Worm (Caenorhabditis elegans): ENCODE data around the gene str-204.

Gene str-204

DNA sequence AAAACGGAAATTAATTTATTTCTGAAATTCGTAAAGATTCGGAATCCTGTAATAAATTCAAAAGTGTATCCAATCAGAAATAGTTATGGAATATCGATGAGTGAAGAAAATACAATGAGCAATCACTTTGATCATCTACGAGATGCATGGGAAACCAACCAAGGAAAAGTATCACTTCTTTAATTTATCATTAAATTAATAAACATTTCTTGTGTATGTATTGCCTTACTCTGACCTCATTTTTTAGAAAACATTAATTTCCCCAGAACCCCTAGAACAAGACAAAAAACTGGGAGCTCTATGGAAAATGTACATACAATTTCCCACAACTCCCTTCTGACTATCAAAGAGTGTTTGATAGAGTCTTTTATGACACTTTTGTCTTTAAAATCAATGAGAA, 25.5 kb upstream of the str-204 start, which contains the start of gene F10D2.16:
Gene F10D2.16 (plus strand): TSS at position 301 of the 400 bp plus-strand sequence.
- TF ChIP-seq ztf-29 (GFP tag; IDR thresholded peaks at IDR 0.05) (no peak), klf-2 (GFP tag; conservative IDR thresholded peaks at IDR 0.05) (no peak), ztf-23 (GFP tag; IDR thresholded peaks at IDR 0.05) (no peak), flt-1 (GFP tag; IDR thresholded peaks at IDR 0.05) (no peak), tab-1 (GFP tag; IDR thresholded peaks at IDR 0.05) (no peak), ref-1 (GFP tag; conservative IDR thresholded peaks at IDR 0.05) (no peak), med-1 (GFP tag; optimal IDR thresholded peaks at IDR 0.05; ENCODE audit: insufficient read depth) (no peak), T22C8.4 (GFP tag; IDR thresholded peaks at IDR 0.05) (no peak), cog-1 (tag; optimal IDR thresholded peaks at IDR 0.05) (no peak)

DNA sequence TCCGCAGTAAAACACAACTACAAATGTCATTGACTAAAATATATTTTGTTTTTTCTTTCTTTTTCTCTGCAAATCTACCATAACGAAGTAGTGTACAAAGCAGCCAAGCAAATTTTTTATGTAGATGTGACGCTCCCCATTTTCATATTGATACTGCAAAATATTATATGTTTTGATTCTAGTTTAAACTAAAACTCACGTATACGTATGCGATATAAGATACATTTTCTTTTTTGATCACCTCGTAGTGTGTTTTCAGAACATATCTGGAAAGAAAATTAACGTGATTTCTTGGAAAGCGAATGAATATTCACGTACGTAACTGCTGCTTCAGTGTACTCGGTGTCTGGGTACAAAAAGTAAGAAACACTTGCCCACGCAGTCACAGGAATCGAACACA, 22.6 kb upstream of the str-204 start:
- no peak for TF ChIP-seq tab-1 (GFP tag; IDR thresholded peaks at IDR 0.05)
- no peak for TF ChIP-seq cog-1 (tag; optimal IDR thresholded peaks at IDR 0.05)
- no peak for TF ChIP-seq T22C8.4 (GFP tag; IDR thresholded peaks at IDR 0.05)
- no peak for TF ChIP-seq klf-2 (GFP tag; conservative IDR thresholded peaks at IDR 0.05)
- TF ChIP-seq ref-1 (GFP tag; conservative IDR thresholded peaks at IDR 0.05): no peak
- TF ChIP-seq ztf-29 (GFP tag; IDR thresholded peaks at IDR 0.05): no peak
- no peak for TF ChIP-seq ztf-23 (GFP tag; IDR thresholded peaks at IDR 0.05)
- no peak for TF ChIP-seq flt-1 (GFP tag; IDR thresholded peaks at IDR 0.05)
- no peak for TF ChIP-seq med-1 (GFP tag; optimal IDR thresholded peaks at IDR 0.05; ENCODE audit: insufficient read depth)

DNA sequence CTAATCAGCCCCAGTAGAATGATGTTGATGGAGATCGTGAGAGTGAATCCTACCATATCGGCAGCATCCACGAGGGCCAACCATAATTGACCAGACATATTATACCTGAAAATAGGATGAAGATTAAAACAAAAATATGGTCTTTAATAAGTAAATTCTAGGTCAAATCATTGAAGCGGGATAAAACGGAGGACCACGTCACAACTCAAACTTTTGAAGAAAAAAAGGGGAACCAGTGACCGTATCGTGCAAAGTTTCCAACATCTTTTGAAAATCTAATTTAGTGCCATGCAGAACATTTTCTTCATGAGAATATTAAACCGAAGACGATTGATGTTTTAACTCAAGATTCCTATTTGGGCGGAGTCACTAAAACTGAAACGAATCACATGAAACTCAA, 21.2 kb upstream of the str-204 start, which contains the start of gene str-112:
Gene str-112 (minus strand): TSS at position 101 of the 400 bp plus-strand sequence.
- TF ChIP-seq ztf-29 (GFP tag; IDR thresholded peaks at IDR 0.05) (no peak), cog-1 (tag; optimal IDR thresholded peaks at IDR 0.05) (no peak), ref-1 (GFP tag; conservative IDR thresholded peaks at IDR 0.05) (no peak)

DNA sequence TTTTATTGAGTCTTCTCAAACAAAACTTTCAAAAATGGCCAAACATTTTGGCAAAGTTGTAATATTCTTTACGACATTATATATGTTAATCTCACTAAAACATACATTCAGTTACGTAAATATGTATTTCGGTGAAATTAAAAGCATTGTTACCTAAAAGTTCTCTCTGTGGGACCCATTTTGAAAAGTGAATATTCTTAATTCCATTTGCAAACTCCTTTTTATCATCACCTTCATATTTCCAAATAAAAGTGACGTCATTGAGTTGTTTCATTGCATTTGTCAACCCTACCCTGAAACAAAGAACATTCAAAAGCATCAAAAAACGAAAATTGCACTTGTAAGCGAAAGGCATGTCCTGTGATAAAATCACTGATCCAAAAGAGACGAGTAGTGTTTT, 19.1 kb upstream of the str-204 start:
- no peak for TF ChIP-seq flt-1 (GFP tag; IDR thresholded peaks at IDR 0.05)

DNA sequence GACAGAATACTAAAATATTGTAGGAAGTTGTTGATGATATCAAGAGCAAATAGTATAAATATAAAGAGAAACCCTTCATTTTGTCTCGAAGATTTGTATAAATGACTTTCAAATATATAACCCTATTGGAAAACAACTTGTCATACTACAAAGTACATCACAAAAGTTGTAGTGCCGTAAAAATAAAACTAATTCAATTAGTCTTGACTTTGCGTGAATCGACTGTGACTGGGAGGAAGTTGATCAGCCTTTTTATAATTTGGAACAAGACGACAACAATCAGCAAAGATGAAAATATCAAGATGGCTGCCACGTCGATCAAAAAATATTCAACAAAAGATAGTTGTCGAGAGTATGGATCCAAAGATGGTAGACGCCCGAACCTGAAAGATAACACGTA, 17.6 kb upstream of the str-204 start, which contains the start of gene ugt-40:
Gene ugt-40 (minus strand): TSS at position 101 of the 400 bp plus-strand sequence.
- no peak for TF ChIP-seq ztf-29 (GFP tag; IDR thresholded peaks at IDR 0.05)
- TF ChIP-seq tab-1 (GFP tag; IDR thresholded peaks at IDR 0.05): no peak
- TF ChIP-seq ref-1 (GFP tag; conservative IDR thresholded peaks at IDR 0.05): no peak
- TF ChIP-seq cog-1 (tag; optimal IDR thresholded peaks at IDR 0.05): no peak
- no peak for TF ChIP-seq med-1 (GFP tag; optimal IDR thresholded peaks at IDR 0.05; ENCODE audit: insufficient read depth)
- TF ChIP-seq ztf-23 (GFP tag; IDR thresholded peaks at IDR 0.05): no peak
- TF ChIP-seq flt-1 (GFP tag; IDR thresholded peaks at IDR 0.05): no peak
- TF ChIP-seq T22C8.4 (GFP tag; IDR thresholded peaks at IDR 0.05): no peak
- TF ChIP-seq klf-2 (GFP tag; conservative IDR thresholded peaks at IDR 0.05): no peak

DNA sequence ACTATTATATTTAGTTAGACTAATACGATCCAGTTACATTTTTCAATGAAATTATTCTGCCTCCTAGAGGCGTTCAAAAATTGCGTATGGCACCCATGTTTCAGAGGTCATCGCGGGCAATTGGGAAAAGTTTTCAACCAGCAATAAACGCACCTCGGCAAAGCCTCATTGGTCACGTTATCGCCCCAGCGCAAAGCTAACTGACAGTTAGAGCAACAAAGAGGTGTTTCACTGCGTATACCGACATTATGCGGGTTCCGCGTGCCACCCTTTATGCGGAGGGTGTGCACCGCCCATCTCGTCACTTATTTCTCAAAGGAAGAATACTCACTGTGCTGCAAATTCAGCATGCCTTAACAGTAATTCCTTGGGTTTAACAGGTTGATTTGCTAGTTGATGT, 16.8 kb upstream of the str-204 start:
- no peak for TF ChIP-seq flt-1 (GFP tag; IDR thresholded peaks at IDR 0.05)
- no peak for TF ChIP-seq ztf-29 (GFP tag; IDR thresholded peaks at IDR 0.05)
- no peak for TF ChIP-seq T22C8.4 (GFP tag; IDR thresholded peaks at IDR 0.05)
- no peak for TF ChIP-seq klf-2 (GFP tag; conservative IDR thresholded peaks at IDR 0.05)
- TF ChIP-seq cog-1 (tag; optimal IDR thresholded peaks at IDR 0.05): no peak
- no peak for TF ChIP-seq tab-1 (GFP tag; IDR thresholded peaks at IDR 0.05)
- TF ChIP-seq ref-1 (GFP tag; conservative IDR thresholded peaks at IDR 0.05): no peak
- TF ChIP-seq med-1 (GFP tag; optimal IDR thresholded peaks at IDR 0.05; ENCODE audit: insufficient read depth): no peak
- no peak for TF ChIP-seq ztf-23 (GFP tag; IDR thresholded peaks at IDR 0.05)

DNA sequence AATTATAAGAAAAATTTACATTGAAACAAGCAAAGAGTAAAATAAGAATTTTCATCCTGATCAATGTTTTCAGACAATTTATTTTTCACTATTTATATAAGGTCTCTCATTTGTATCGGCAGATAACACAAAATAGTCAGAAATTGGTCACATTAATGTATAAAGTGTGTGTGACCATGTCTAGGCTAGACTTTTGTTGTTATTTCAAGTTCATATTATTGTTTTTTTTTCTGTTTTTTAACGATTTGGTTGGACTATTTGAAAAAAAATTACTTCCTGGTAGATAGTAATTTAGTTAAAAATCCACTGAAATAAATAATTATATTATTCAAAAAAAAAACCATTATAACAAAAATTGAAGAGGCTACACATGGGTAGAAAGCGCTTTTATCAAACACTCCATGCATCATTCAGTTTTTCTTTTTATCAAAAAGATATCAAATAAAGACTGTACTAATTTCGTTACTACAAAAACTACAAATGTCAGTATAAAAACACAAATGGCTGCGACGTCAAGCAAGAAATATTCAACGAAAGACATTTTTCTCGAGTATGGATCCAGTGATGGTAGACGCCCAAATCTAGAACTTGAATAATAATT, 14.1 kb upstream of the str-204 start, which contains the start of gene ugt-37:
Gene ugt-37 (minus strand): TSS at position 69 of the 601 bp plus-strand sequence.
- TF ChIP-seq flt-1 (GFP tag; IDR thresholded peaks at IDR 0.05) (no peak), cog-1 (tag; optimal IDR thresholded peaks at IDR 0.05) (no peak), ref-1 (GFP tag; conservative IDR thresholded peaks at IDR 0.05) (no peak), med-1 (GFP tag; optimal IDR thresholded peaks at IDR 0.05; ENCODE audit: insufficient read depth) (no peak), ztf-23 (GFP tag; IDR thresholded peaks at IDR 0.05) (no peak), klf-2 (GFP tag; conservative IDR thresholded peaks at IDR 0.05) (no peak), T22C8.4 (GFP tag; IDR thresholded peaks at IDR 0.05) (no peak), tab-1 (GFP tag; IDR thresholded peaks at IDR 0.05) (no peak), ztf-29 (GFP tag; IDR thresholded peaks at IDR 0.05) (no peak)

DNA sequence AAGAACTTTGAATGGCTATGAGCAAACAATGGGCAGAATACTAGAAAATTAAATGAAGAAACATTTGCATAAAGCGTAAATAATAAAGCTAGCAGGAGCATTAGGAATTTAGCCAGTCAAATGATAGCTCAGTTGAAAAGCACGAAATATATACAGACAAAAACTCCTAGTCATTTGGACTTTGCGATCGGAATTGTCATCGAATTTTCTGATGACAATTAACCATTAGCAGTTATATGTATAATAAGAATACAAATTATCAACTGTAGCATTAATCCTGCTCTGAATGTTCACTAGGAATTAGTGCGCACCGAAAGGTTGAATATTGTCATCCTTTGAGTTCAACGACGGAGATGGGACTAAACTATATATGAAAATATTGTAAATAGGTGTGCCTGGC, 12.1 kb upstream of the str-204 start, which contains the start of gene ugt-38:
Gene ugt-38 (minus strand): TSS at position 101 of the 400 bp plus-strand sequence.
- TF ChIP-seq ztf-23 (GFP tag; IDR thresholded peaks at IDR 0.05): no peak
- TF ChIP-seq ref-1 (GFP tag; conservative IDR thresholded peaks at IDR 0.05): no peak
- TF ChIP-seq med-1 (GFP tag; optimal IDR thresholded peaks at IDR 0.05; ENCODE audit: insufficient read depth): no peak
- TF ChIP-seq ztf-29 (GFP tag; IDR thresholded peaks at IDR 0.05): no peak
- no peak for TF ChIP-seq cog-1 (tag; optimal IDR thresholded peaks at IDR 0.05)
- TF ChIP-seq klf-2 (GFP tag; conservative IDR thresholded peaks at IDR 0.05): no peak
- TF ChIP-seq tab-1 (GFP tag; IDR thresholded peaks at IDR 0.05): no peak
- TF ChIP-seq T22C8.4 (GFP tag; IDR thresholded peaks at IDR 0.05): no peak
- no peak for TF ChIP-seq flt-1 (GFP tag; IDR thresholded peaks at IDR 0.05)

DNA sequence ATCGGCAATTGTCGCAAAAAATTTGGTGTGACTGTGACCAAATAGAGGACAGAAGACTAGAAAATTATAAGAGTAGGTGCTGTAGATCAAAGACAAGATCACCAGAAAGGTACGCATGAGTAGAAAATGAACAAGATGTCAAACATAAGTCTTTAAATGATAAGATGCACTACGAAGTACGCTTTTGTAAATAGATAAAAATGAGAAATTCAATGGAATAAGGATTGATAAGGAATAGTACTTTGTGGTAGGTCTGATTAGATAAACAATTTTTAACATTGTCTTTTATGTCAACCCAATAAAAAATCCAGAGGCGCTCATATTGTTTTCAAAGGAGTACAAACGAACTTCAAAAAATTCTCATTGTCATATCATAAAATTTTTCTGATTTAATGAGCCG, 8.9 kb upstream of the str-204 start, which contains the start of gene F10D2.8:
Gene F10D2.8 (minus strand): TSS at position 145 of the 400 bp plus-strand sequence.
- TF ChIP-seq tab-1 (GFP tag; IDR thresholded peaks at IDR 0.05): no peak
- TF ChIP-seq cog-1 (tag; optimal IDR thresholded peaks at IDR 0.05): no peak
- TF ChIP-seq flt-1 (GFP tag; IDR thresholded peaks at IDR 0.05): no peak
- TF ChIP-seq klf-2 (GFP tag; conservative IDR thresholded peaks at IDR 0.05): no peak
- TF ChIP-seq T22C8.4 (GFP tag; IDR thresholded peaks at IDR 0.05): no peak
- no peak for TF ChIP-seq ztf-23 (GFP tag; IDR thresholded peaks at IDR 0.05)
- no peak for TF ChIP-seq med-1 (GFP tag; optimal IDR thresholded peaks at IDR 0.05; ENCODE audit: insufficient read depth)

DNA sequence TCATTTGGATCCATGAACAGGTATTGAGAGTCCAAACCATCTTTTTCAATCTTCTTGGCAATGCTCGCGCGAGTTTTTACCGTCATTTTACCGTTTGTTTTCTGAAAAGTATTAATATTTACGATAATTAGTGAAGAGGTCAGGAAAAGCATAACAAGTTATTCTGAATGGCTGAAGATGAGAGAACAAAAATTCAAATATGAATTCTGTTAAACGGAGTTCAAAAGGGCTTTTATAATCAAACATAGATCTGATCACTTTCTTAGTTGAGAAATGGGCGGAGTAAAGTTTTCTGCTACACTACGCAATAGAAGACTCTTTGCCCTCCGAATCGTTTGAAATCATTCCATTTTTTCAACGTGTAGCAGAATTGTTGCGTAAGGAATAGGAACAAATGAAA, 6.4 kb upstream of the str-204 start, which contains the start of gene fat-7:
Gene fat-7 (minus strand): TSS at position 101 of the 400 bp plus-strand sequence.
- TF ChIP-seq flt-1 (GFP tag; IDR thresholded peaks at IDR 0.05) (no peak), ref-1 (GFP tag; conservative IDR thresholded peaks at IDR 0.05) (no peak), klf-2 (GFP tag; conservative IDR thresholded peaks at IDR 0.05) (no peak), T22C8.4 (GFP tag; IDR thresholded peaks at IDR 0.05) (no peak), ztf-29 (GFP tag; IDR thresholded peaks at IDR 0.05) (no peak), med-1 (GFP tag; optimal IDR thresholded peaks at IDR 0.05; ENCODE audit: insufficient read depth) (no peak), cog-1 (tag; optimal IDR thresholded peaks at IDR 0.05) (no peak), tab-1 (GFP tag; IDR thresholded peaks at IDR 0.05) (no peak), ztf-23 (GFP tag; IDR thresholded peaks at IDR 0.05) (no peak)
